Worm (Caenorhabditis elegans) whole organism, midembryonic: ENCODE results near the gene Y97E10AR.1.

ENCODE experiments used
- cog-1 ChIP-seq: sonication (generic microtip); optimal IDR thresholded peaks from 2 replicates; lab custom pipeline; 2016; ENCODE audit warnings: missing genetic modification characterization, missing compliant biosample characterization
- flt-1 ChIP-seq: fragments of 200-800 bp; sonication (Bioruptor generic); IDR thresholded peaks from 2 replicates; pipeline ENCODE4 v1.3.6; 2022; ENCODE audit warnings: missing genetic modification characterization, missing compliant biosample characterization
- klf-2 ChIP-seq: fragments of 200-800 bp; sonication (Bioruptor generic); conservative IDR thresholded peaks from 2 replicates; pipeline ENCODE4 v1.3.6; 2022; ENCODE audit warnings: missing genetic modification reagents, missing genetic modification characterization, missing compliant biosample characterization
- med-1 ChIP-seq: sonication (generic microtip); optimal IDR thresholded peaks from 2 replicates; lab custom pipeline; 2017; ENCODE audit warnings: missing genetic modification characterization, mild to moderate bottlenecking, missing compliant biosample characterization, antibody characterized with exemption, missing genetic modification reagents; ENCODE audit not compliant: insufficient read depth
- ref-1 ChIP-seq: fragments of 200-800 bp; sonication (Bioruptor generic); conservative IDR thresholded peaks from 2 replicates; pipeline ENCODE4 v1.3.6; 2022; ENCODE audit warnings: missing genetic modification reagents, missing genetic modification characterization, missing compliant biosample characterization
- ztf-23 ChIP-seq: fragments of 200-800 bp; sonication (Bioruptor generic); IDR thresholded peaks from 2 replicates; pipeline ENCODE4 v1.3.6; 2022; ENCODE audit warnings: missing genetic modification reagents, missing genetic modification characterization, missing compliant biosample characterization
- ztf-29 ChIP-seq: fragments of 200-800 bp; sonication (Bioruptor generic); IDR thresholded peaks from 2 replicates; pipeline ENCODE4 v1.3.6; 2022; ENCODE audit warnings: missing genetic modification reagents, missing genetic modification characterization, missing compliant biosample characterization

DNA sequence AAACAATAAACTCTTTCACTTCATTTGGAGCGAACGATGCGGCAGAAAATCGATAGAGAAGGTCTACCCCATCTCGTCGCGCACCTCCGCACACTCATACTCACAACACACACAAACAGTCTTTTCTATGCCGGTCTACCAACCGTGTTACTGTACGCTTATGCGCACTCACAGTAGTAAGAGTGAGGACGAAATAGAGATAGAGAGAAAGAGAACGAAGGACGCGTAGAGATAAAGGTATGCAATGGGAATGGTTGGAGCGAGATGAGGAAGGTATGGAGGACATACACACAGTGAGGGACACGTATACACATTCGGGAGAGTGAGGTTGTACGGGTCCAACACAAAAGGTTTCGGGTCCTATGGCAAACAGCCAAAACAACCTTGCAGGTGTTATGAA, 22.5 kb upstream of the Y97E10AR.1 start:
- no peak for TF ChIP-seq klf-2 (GFP tag; lab: Robert Waterston, UW)
- no peak for TF ChIP-seq ztf-29
- 0 out of 2 replicates have a peak, but pooled peaks have one; percentile 30 for TF ChIP-seq ztf-23 (GFP tag; lab: Robert Waterston, UW)
- peak; percentile 14 for TF ChIP-seq cog-1 (tag; lab: Kevin White, UChicago)
- peak; percentile 24; the same call in 1 of the 2 replicates for TF ChIP-seq flt-1 (GFP tag; lab: Robert Waterston, UW)
- TF ChIP-seq med-1 (GFP tag; lab: Kevin White, UChicago), result no peak
- no peak for TF ChIP-seq ref-1 (GFP tag; lab: Robert Waterston, UW)
